Worm (Caenorhabditis elegans): ENCODE data around the gene srt-55.

The srt-55 gene

ce11 chrIII:10126375-10126774 lies 20.1 kb upstream of the srt-55 start:
- no peak for TF ChIP-seq lin-13 (tag; optimal IDR thresholded peaks at IDR 0.05)
- no peak for TF ChIP-seq mab-5 (tag; optimal IDR thresholded peaks at IDR 0.05)
- TF ChIP-seq zip-8 (tag; optimal IDR thresholded peaks at IDR 0.05): no peak
- TF ChIP-seq unc-62 (GFP tag; optimal IDR thresholded peaks at IDR 0.05): no peak
- no peak for TF ChIP-seq elt-3 (tag; optimal IDR thresholded peaks at IDR 0.05)
- no peak for TF ChIP-seq sptf-1 (tag; optimal IDR thresholded peaks at IDR 0.05)
- no peak for TF ChIP-seq nhr-28 (tag; optimal IDR thresholded peaks at IDR 0.05)
- TF ChIP-seq sem-2 (GFP tag; optimal IDR thresholded peaks at IDR 0.05): no peak
- no peak for TF ChIP-seq nhr-237 (tag; optimal IDR thresholded peaks at IDR 0.05)

ce11 chrIII:10123586-10124233 lies 17.4 kb upstream of the srt-55 start, which contains the start of gene ttll-4:
Gene ttll-4 (plus strand): TSS chrIII:10124183.
- peak; percentile 48 for TF ChIP-seq M03D4.4 (tag; optimal IDR thresholded peaks at IDR 0.05)
- TF ChIP-seq elt-3 (tag; optimal IDR thresholded peaks at IDR 0.05): no peak
- TF ChIP-seq cnd-1 (tag; optimal IDR thresholded peaks at IDR 0.05): peak; percentile 10
- peak; percentile 38 for TF ChIP-seq mls-2 (tag; optimal IDR thresholded peaks at IDR 0.05)
- peak; percentile 79 for TF ChIP-seq ces-1 (GFP tag; optimal IDR thresholded peaks at IDR 0.05)
- peak; percentile 24 for TF ChIP-seq lin-32 (GFP tag; optimal IDR thresholded peaks at IDR 0.05)
- no peak for TF ChIP-seq unc-62 (GFP tag; optimal IDR thresholded peaks at IDR 0.05)
- TF ChIP-seq lin-13 (tag; optimal IDR thresholded peaks at IDR 0.05): peak; percentile 65
- peak; percentile 60 for TF ChIP-seq mep-1 (tag; optimal IDR thresholded peaks at IDR 0.05)
- TF ChIP-seq lsy-2 (tag; optimal IDR thresholded peaks at IDR 0.05): peak; percentile 14
- TF ChIP-seq unc-120 (tag; optimal IDR thresholded peaks at IDR 0.05; ENCODE audit: poor library complexity, severe bottlenecking): peak; percentile 22
- no peak for TF ChIP-seq sem-2 (GFP tag; optimal IDR thresholded peaks at IDR 0.05)
- TF ChIP-seq sptf-1 (tag; optimal IDR thresholded peaks at IDR 0.05): peak; percentile 68
- no peak for TF ChIP-seq nhr-12 (tag; optimal IDR thresholded peaks at IDR 0.05)
- TF ChIP-seq drap-1 (GFP tag; optimal IDR thresholded peaks at IDR 0.05): peak; percentile 21

ce11 chrIII:10120076-10120831 lies 14.0 kb upstream of the srt-55 start, which contains the start of the genes gtf-2H3 and ham-3:
Gene gtf-2H3 (minus strand): TSS chrIII:10120148.
Gene ham-3 (plus strand): TSS chrIII:10120781.
- TF ChIP-seq blmp-1 (tag; optimal IDR thresholded peaks at IDR 0.05) (no peak), ces-1 (GFP tag; optimal IDR thresholded peaks at IDR 0.05) (peak; percentile 47)

- TF ChIP-seq lin-13 (tag; optimal IDR thresholded peaks at IDR 0.05) (no peak), cnd-1 (tag; optimal IDR thresholded peaks at IDR 0.05) (no peak), mab-5 (tag; optimal IDR thresholded peaks at IDR 0.05) (no peak), elt-3 (tag; optimal IDR thresholded peaks at IDR 0.05) (no peak), zip-8 (tag; optimal IDR thresholded peaks at IDR 0.05) (no peak), blmp-1 (tag; optimal IDR thresholded peaks at IDR 0.05) (no peak), sem-2 (GFP tag; optimal IDR thresholded peaks at IDR 0.05) (no peak), tbx-8 (GFP tag; optimal IDR thresholded peaks at IDR 0.05) (no peak), drap-1 (GFP tag; optimal IDR thresholded peaks at IDR 0.05) (no peak), mep-1 (tag; optimal IDR thresholded peaks at IDR 0.05) (no peak), hlh-1 (tag; optimal IDR thresholded peaks at IDR 0.05) (no peak), unc-39 (tag; optimal IDR thresholded peaks at IDR 0.05) (no peak), mls-2 (tag; optimal IDR thresholded peaks at IDR 0.05) (no peak), bed-3 (GFP tag; optimal IDR thresholded peaks at IDR 0.05) (no peak), lin-32 (GFP tag; optimal IDR thresholded peaks at IDR 0.05) (no peak), ces-1 (GFP tag; optimal IDR thresholded peaks at IDR 0.05) (no peak), nhr-12 (tag; optimal IDR thresholded peaks at IDR 0.05) (no peak), nhr-76 (tag; optimal IDR thresholded peaks at IDR 0.05) (no peak)
Observed at ce11 chrIII:10118818-10119217, 12.5 kb upstream of the srt-55 start, which contains the start of gene ZK1128.3. Gene ZK1128.3 (minus strand): TSS chrIII:10118918.

ce11 chrIII:10114662-10115061 lies 8.4 kb upstream of the srt-55 start, which contains the start of the genes ZK1128.1 and mett-10:
Gene ZK1128.1 (minus strand): TSS chrIII:10114760.
Gene mett-10 (plus strand): TSS chrIII:10115036.
- TF ChIP-seq nhr-237 (tag; optimal IDR thresholded peaks at IDR 0.05): no peak
- peak; percentile 73 for TF ChIP-seq ces-1 (GFP tag; optimal IDR thresholded peaks at IDR 0.05)

ce11 chrIII:10112958-10113357 lies 6.7 kb upstream of the srt-55 start, which contains the start of gene vps-29:
Gene vps-29 (minus strand): TSS chrIII:10113058.
- no peak for TF ChIP-seq lin-32 (GFP tag; optimal IDR thresholded peaks at IDR 0.05)
